Comparison of ENCODE assay signal across 8 worm cellular contexts in the genomic region with DNA sequence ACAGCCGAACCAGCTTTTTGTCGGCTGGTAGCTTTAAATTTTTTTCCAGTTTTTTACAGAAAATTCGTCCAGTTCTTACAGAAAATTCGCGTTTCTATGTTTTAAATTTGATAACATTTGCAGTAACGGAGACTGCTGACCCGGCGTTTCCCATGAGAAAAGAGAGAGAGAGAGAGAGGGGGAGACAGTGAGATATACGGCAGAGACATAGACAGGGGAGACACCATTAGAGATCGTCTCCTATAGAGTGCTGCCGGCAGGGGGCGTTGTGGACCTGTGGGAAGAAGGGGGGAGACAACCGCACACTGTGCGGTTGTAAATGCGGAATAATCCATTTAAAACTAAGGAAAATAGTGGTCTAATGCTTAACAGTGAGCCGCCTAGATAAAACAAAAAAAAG.
TF ChIP-seq lines count a peak whose summit lies in the region.

No protein-coding gene starts in this region.

TF ChIP-seq in whole organism, L1 larva, 84 proteins besides CTCF, POLR2A, EP300 and RAD21:
- peak; percentile 12 for TF ChIP-seq elt-2 (tag; optimal IDR thresholded peaks at IDR 0.05; lab: Kevin White, UChicago)
- TF ChIP-seq nhr-20 (tag; optimal IDR thresholded peaks at IDR 0.05; lab: Kevin White, UChicago) = peak; percentile 12
- peak in 1 of 2 experiments; percentile 11 for TF ChIP-seq lin-35 (GFP tag; optimal IDR thresholded peaks at IDR 0.05; lab: Kevin White, UChicago)
- no peak for TF ChIP-seq nhr-76 (tag; optimal IDR thresholded peaks at IDR 0.05; lab: Kevin White, UChicago)
- peak; percentile 27 for TF ChIP-seq rnt-1 (tag; optimal IDR thresholded peaks at IDR 0.05; lab: Kevin White, UChicago)
- TF ChIP-seq efl-1 (optimal IDR thresholded peaks at IDR 0.05; lab: Kevin White, UChicago) = peak; percentile 19 to 26
- TF ChIP-seq efl-1 (GFP tag; optimal IDR thresholded peaks at IDR 0.05 in 1 of 2; lab: Kevin White, UChicago) = peak in 1 of 2 experiments; percentile 93

TF ChIP-seq in whole organism, L2 larva, 48 proteins besides CTCF, POLR2A, EP300 and RAD21:
- TF ChIP-seq sma-9 (GFP tag; optimal IDR thresholded peaks at IDR 0.05; lab: Kevin White, UChicago) (peak; percentile 20), sma-9 (tag; optimal IDR thresholded peaks at IDR 0.05; lab: Kevin White, UChicago) (no peak), nhr-129 (tag; optimal IDR thresholded peaks at IDR 0.05; lab: Kevin White, UChicago) (peak; percentile 23), lin-11 (tag; optimal IDR thresholded peaks at IDR 0.05; lab: Kevin White, UChicago) (no peak), fos-1 (tag; optimal IDR thresholded peaks at IDR 0.05; lab: Kevin White, UChicago) (peak; percentile 7), nhr-25 (tag; optimal IDR thresholded peaks at IDR 0.05; lab: Kevin White, UChicago) (no peak), nhr-77 (tag; optimal IDR thresholded peaks at IDR 0.05; lab: Kevin White, UChicago) (no peak)

TF ChIP-seq in whole organism, L3 larva, 47 proteins besides CTCF, POLR2A, EP300 and RAD21:
- TF ChIP-seq elt-2 (tag; optimal IDR thresholded peaks at IDR 0.05; lab: Kevin White, UChicago) (peak; percentile 30), nhr-77 (tag; optimal IDR thresholded peaks at IDR 0.05; lab: Kevin White, UChicago) (no peak), R02D3.7 (tag; optimal IDR thresholded peaks at IDR 0.05; lab: Kevin White, UChicago) (no peak), unc-39 (tag; optimal IDR thresholded peaks at IDR 0.05; lab: Kevin White, UChicago) (no peak), nhr-25 (tag; optimal IDR thresholded peaks at IDR 0.05; lab: Kevin White, UChicago) (no peak), unc-62 (GFP tag; optimal IDR thresholded peaks at IDR 0.05; lab: Kevin White, UChicago) (no peak), nfya-1 (tag; optimal IDR thresholded peaks at IDR 0.05; lab: Kevin White, UChicago; ENCODE audit: insufficient read depth) (peak; percentile 87), lin-39 (tag; optimal IDR thresholded peaks at IDR 0.05; lab: Kevin White, UChicago) (no peak), ceh-28 (tag; optimal IDR thresholded peaks at IDR 0.05; lab: Kevin White, UChicago) (no peak)

TF ChIP-seq in whole organism, L4 larva, 104 proteins besides CTCF, POLR2A, EP300 and RAD21:
- TF ChIP-seq mxl-3 (GFP tag; optimal IDR thresholded peaks at IDR 0.05; lab: Kevin White, UChicago) (no peak), mes-2 (tag; optimal IDR thresholded peaks at IDR 0.05; lab: Kevin White, UChicago; ENCODE audit: poor library complexity, severe bottlenecking) (peak; percentile 31), hlh-30 (tag; optimal IDR thresholded peaks at IDR 0.05; lab: Kevin White, UChicago; ENCODE audit: insufficient read depth) (peak; percentile 31), aha-1 (tag; lab: Kevin White, UChicago) (peak; percentile 31), nhr-28 (tag; optimal IDR thresholded peaks at IDR 0.05; lab: Kevin White, UChicago) (peak; percentile 1), R02D3.7 (tag; optimal IDR thresholded peaks at IDR 0.05; lab: Kevin White, UChicago) (no peak), duxl-1 (tag; optimal IDR thresholded peaks at IDR 0.05; lab: Kevin White, UChicago; ENCODE audit: poor library complexity) (peak; percentile 54), zfp-2 (tag; optimal IDR thresholded peaks at IDR 0.05; lab: Kevin White, UChicago) (no peak), ZK546.5 (tag; optimal IDR thresholded peaks at IDR 0.05; lab: Kevin White, UChicago) (no peak)

TF ChIP-seq in whole organism, early embryonic, 17 proteins besides CTCF, POLR2A, EP300 and RAD21:
- TF ChIP-seq ets-7 (tag; optimal IDR thresholded peaks at IDR 0.05; lab: Kevin White, UChicago) (no peak), B0310.2 (tag; optimal IDR thresholded peaks at IDR 0.05; lab: Kevin White, UChicago) (no peak), flt-1 (GFP tag; IDR thresholded peaks at IDR 0.05; lab: Robert Waterston, UW) (0 out of 2 replicates have a peak, but pooled peaks have one; percentile 23)
TF ChIP-seq in whole organism, early embryonic: peak in this region for 1.

TF ChIP-seq in whole organism, late embryonic, 69 proteins besides CTCF, POLR2A, EP300 and RAD21:
- TF ChIP-seq unc-42 (tag; optimal IDR thresholded peaks at IDR 0.05; lab: Kevin White, UChicago) (peak; percentile 3), elt-2 (tag; optimal IDR thresholded peaks at IDR 0.05; lab: Kevin White, UChicago) (no peak), ref-2 (tag; optimal IDR thresholded peaks at IDR 0.05; lab: Kevin White, UChicago) (peak; percentile 60), ceh-22 (tag; optimal IDR thresholded peaks at IDR 0.05; lab: Kevin White, UChicago) (no peak), nfya-1 (tag; optimal IDR thresholded peaks at IDR 0.05; lab: Kevin White, UChicago) (peak; percentile 49), ceh-31 (tag; optimal IDR thresholded peaks at IDR 0.05; lab: Kevin White, UChicago) (peak; percentile 31)

TF ChIP-seq in whole organism, midembryonic, 9 proteins besides CTCF, POLR2A, EP300 and RAD21:
- TF ChIP-seq ref-1 (GFP tag; conservative IDR thresholded peaks at IDR 0.05; lab: Robert Waterston, UW) = 0 out of 2 replicates have a peak, but pooled peaks have one; percentile 4
- no peak for TF ChIP-seq flt-1 (GFP tag; IDR thresholded peaks at IDR 0.05; lab: Robert Waterston, UW)
- no peak for TF ChIP-seq ztf-23 (GFP tag; IDR thresholded peaks at IDR 0.05; lab: Robert Waterston, UW)
- TF ChIP-seq cog-1 (tag; optimal IDR thresholded peaks at IDR 0.05; lab: Kevin White, UChicago) = no peak
- TF ChIP-seq tab-1 (GFP tag; IDR thresholded peaks at IDR 0.05; lab: Robert Waterston, UW) = no peak
- peak; percentile 16 for TF ChIP-seq med-1 (GFP tag; optimal IDR thresholded peaks at IDR 0.05; lab: Kevin White, UChicago; ENCODE audit: insufficient read depth)
- TF ChIP-seq klf-2 (GFP tag; conservative IDR thresholded peaks at IDR 0.05; lab: Robert Waterston, UW) = 0 out of 2 replicates have a peak, but pooled peaks have one; percentile 48
- no peak for TF ChIP-seq T22C8.4 (GFP tag; IDR thresholded peaks at IDR 0.05; lab: Robert Waterston, UW)
- TF ChIP-seq ztf-29 (GFP tag; IDR thresholded peaks at IDR 0.05; lab: Robert Waterston, UW) = no peak

TF ChIP-seq in whole organism, young adult, 124 proteins besides CTCF, POLR2A, EP300 and RAD21 (continues in another document):
- TF ChIP-seq Y56A3A.18 (GFP tag; IDR thresholded peaks at IDR 0.05; lab: Robert Waterston, UW) (0 out of 2 replicates have a peak, but pooled peaks have one; percentile 11), athp-1 (tag; optimal IDR thresholded peaks at IDR 0.05; lab: Kevin White, UChicago) (no peak), F57A8.1 (GFP tag; optimal IDR thresholded peaks at IDR 0.05; lab: Kevin White, UChicago) (no peak), ama-1 (optimal IDR thresholded peaks at IDR 0.05; lab: Kevin White, UChicago) (no peak), ama-1 (GFP tag; optimal IDR thresholded peaks at IDR 0.05; lab: Kevin White, UChicago) (no peak), efl-1 (GFP tag; optimal IDR thresholded peaks at IDR 0.05; lab: Kevin White, UChicago) (no peak), repo-1 (tag; optimal IDR thresholded peaks at IDR 0.05; lab: Kevin White, UChicago) (no peak), nhr-27 (tag; optimal IDR thresholded peaks at IDR 0.05; lab: Kevin White, UChicago) (no peak), aptf-3 (GFP tag; IDR thresholded peaks at IDR 0.05; lab: Robert Waterston, UW) (peak; percentile 50; the same call in 1 of the 2 replicates), cebp-1 (GFP tag; IDR thresholded peaks at IDR 0.05; lab: Robert Waterston, UW) (no peak), cebp-1 (tag; optimal IDR thresholded peaks at IDR 0.05; lab: Kevin White, UChicago) (peak; percentile 16), madf-6 (GFP tag; IDR thresholded peaks at IDR 0.05; lab: Robert Waterston, UW) (0 out of 2 replicates have a peak, but pooled peaks have one; percentile 14), B0019.2 (GFP tag; conservative IDR thresholded peaks at IDR 0.05; lab: Robert Waterston, UW) (no peak), F55B11.4 (tag; optimal IDR thresholded peaks at IDR 0.05; lab: Kevin White, UChicago; ENCODE audit: borderline replicate concordance, insufficient read depth) (no peak), egl-44 (GFP tag; IDR thresholded peaks at IDR 0.05; lab: Robert Waterston, UW) (no peak), ztf-3 (GFP tag; optimal IDR thresholded peaks at IDR 0.05; lab: Kevin White, UChicago) (no peak), attf-5 (GFP tag; optimal IDR thresholded peaks at IDR 0.05; lab: Kevin White, UChicago) (no peak), ztf-18 (tag; optimal IDR thresholded peaks at IDR 0.05; lab: Kevin White, UChicago) (no peak), tbp1 (GFP tag; optimal IDR thresholded peaks at IDR 0.05; lab: Kevin White, UChicago) (no peak), B0035.1 (tag; optimal IDR thresholded peaks at IDR 0.05; lab: Kevin White, UChicago) (no peak), nhr-80 (tag; optimal IDR thresholded peaks at IDR 0.05; lab: Kevin White, UChicago) (peak; percentile 20), B0336.3 (GFP tag; IDR thresholded peaks at IDR 0.05; lab: Robert Waterston, UW) (0 out of 2 replicates have a peak, but pooled peaks have one; percentile 16), F39B2.1 (GFP tag; IDR thresholded peaks at IDR 0.05; lab: Robert Waterston, UW) (no peak), hmg-1.2 (GFP tag; IDR thresholded peaks at IDR 0.05; lab: Robert Waterston, UW) (peak; percentile 74; the same call in 1 of the 2 replicates), F57C9.4 (tag; optimal IDR thresholded peaks at IDR 0.05; lab: Kevin White, UChicago) (no peak), pha-4 (tag; optimal IDR thresholded peaks at IDR 0.05; lab: Kevin White, UChicago) (no peak), F10E7.11 (tag; optimal IDR thresholded peaks at IDR 0.05; lab: Kevin White, UChicago) (no peak), egrh-3 (GFP tag; IDR thresholded peaks at IDR 0.05; lab: Robert Waterston, UW) (0 out of 2 replicates have a peak, but pooled peaks have one; percentile 18), madf-3 (GFP tag; IDR thresholded peaks at IDR 0.05; lab: Robert Waterston, UW) (no peak), him-1 (tag; optimal IDR thresholded peaks at IDR 0.05; lab: Kevin White, UChicago) (no peak), chd-7 (tag; optimal IDR thresholded peaks at IDR 0.05; lab: Kevin White, UChicago) (no peak), K12H6.12 (tag; optimal IDR thresholded peaks at IDR 0.05; lab: Kevin White, UChicago) (no peak), ztf-22 (GFP tag; optimal IDR thresholded peaks at IDR 0.05; lab: Kevin White, UChicago) (no peak), ztf-26 (tag; optimal IDR thresholded peaks at IDR 0.05; lab: Kevin White, UChicago) (no peak), ccch-3 (GFP tag; optimal IDR thresholded peaks at IDR 0.05; lab: Kevin White, UChicago) (no peak), dpl-1 (GFP tag; optimal IDR thresholded peaks at IDR 0.05; lab: Kevin White, UChicago) (no peak), B0261.1 (tag; optimal IDR thresholded peaks at IDR 0.05; lab: Kevin White, UChicago) (no peak), ekl-4 (GFP tag; IDR thresholded peaks at IDR 0.05; lab: Robert Waterston, UW) (no peak), lin-40 (tag; optimal IDR thresholded peaks at IDR 0.05; lab: Kevin White, UChicago) (no peak), snpc-3.4 (tag; optimal IDR thresholded peaks at IDR 0.05; lab: Kevin White, UChicago) (no peak)
